Worm (Caenorhabditis elegans) whole organism, L4 larva: Measurements from ENCODE around the gene clec-79.
"Not testable (repeated sequence)": the region's sequence is repeated elsewhere in the genome, so short reads cannot be mapped to it uniquely, and the experiment has no call there.

ENCODE experiments used
- F26F4.8 ChIP-seq: fragments of 200-800 bp; sonication (Bioruptor generic); conservative IDR thresholded peaks from 2 replicates; pipeline ENCODE4 v1.3.6; 2022; ENCODE audit warnings: missing genetic modification characterization, missing compliant biosample characterization
- F37D6.2 ChIP-seq: sonication (generic microtip); optimal IDR thresholded peaks from 2 replicates; lab custom pipeline; 2016; ENCODE audit warnings: mild to moderate bottlenecking, missing genetic modification characterization, missing compliant biosample characterization
- T26A8.4 ChIP-seq: fragments of 200-800 bp; sonication (Bioruptor generic); IDR thresholded peaks from 2 replicates; pipeline ENCODE4 v1.3.6; 2022; ENCODE audit warnings: missing genetic modification characterization, missing compliant biosample characterization
- Y48G9A.11 ChIP-seq: fragments of 200-800 bp; sonication (Bioruptor generic); IDR thresholded peaks from 2 replicates; pipeline ENCODE4 v1.3.6; 2022; ENCODE audit warnings: missing genetic modification reagents, missing genetic modification characterization, missing compliant biosample characterization
- Y75B8A.6 ChIP-seq: fragments of 200-800 bp; sonication (Bioruptor generic); IDR thresholded peaks from 2 replicates; pipeline ENCODE4 v1.3.6; 2022; ENCODE audit warnings: missing genetic modification reagents, missing genetic modification characterization, missing compliant biosample characterization
- aha-1 ChIP-seq: fragments of 150-350 bp; peaks from one replicate; lab custom pipeline; 2014; ENCODE audit warnings: missing biosample characterization, missing genetic modification characterization
- aly-2 ChIP-seq: sonication (generic microtip); optimal IDR thresholded peaks from 2 replicates; lab custom pipeline; 2018; ENCODE audit warnings: missing biosample characterization, missing genetic modification characterization
- attf-4 ChIP-seq: sonication (generic microtip); optimal IDR thresholded peaks from 3 replicates; lab custom pipeline; 2017; ENCODE audit warnings: missing biosample characterization, missing genetic modification characterization
- ceh-20 ChIP-seq: fragments of 200-800 bp; sonication (Bioruptor generic); IDR thresholded peaks from 2 replicates; pipeline ENCODE4 v1.3.6; 2022; ENCODE audit warnings: missing genetic modification reagents, missing genetic modification characterization, missing compliant biosample characterization
- daf-16 ChIP-seq, 3 experiments: sonication (generic microtip); optimal IDR thresholded peaks; 2 replicates each; lab custom pipeline; 2016 to 2017; ENCODE audit warnings: missing genetic modification characterization in 3 of 3, missing genetic modification reagents in 3 of 3, mild to moderate bottlenecking in 2 of 3, missing compliant biosample characterization in 2 of 3, missing biosample characterization in 1 of 3, moderate library complexity in 1 of 3
- daf-8 ChIP-seq: fragments of 200-800 bp; sonication (Bioruptor generic); IDR thresholded peaks from 2 replicates; pipeline ENCODE4 v1.3.6; 2022; ENCODE audit warnings: missing genetic modification characterization, missing compliant biosample characterization
- dmd-6 ChIP-seq: fragments of 200-800 bp; sonication (Bioruptor generic); IDR thresholded peaks from 2 replicates; pipeline ENCODE4 v1.3.6; 2022; ENCODE audit warnings: missing genetic modification reagents, missing genetic modification characterization, missing compliant biosample characterization
- duxl-1 ChIP-seq: sonication (generic microtip); optimal IDR thresholded peaks from 2 replicates; lab custom pipeline; 2016; ENCODE audit warnings: mild to moderate bottlenecking, missing genetic modification characterization, moderate library complexity, missing compliant biosample characterization; ENCODE audit not compliant: poor library complexity
- egl-43 ChIP-seq: fragments of 200-800 bp; sonication (Bioruptor generic); IDR thresholded peaks from 2 replicates; pipeline ENCODE4 v1.3.6; 2022; ENCODE audit warnings: missing genetic modification reagents, missing genetic modification characterization, missing compliant biosample characterization
- hlh-11 ChIP-seq: fragments of 200-800 bp; sonication (Bioruptor generic); optimal IDR thresholded peaks from 2 replicates; lab custom pipeline; 2018; ENCODE audit warnings: mild to moderate bottlenecking, missing genetic modification characterization, missing compliant biosample characterization
- lim-7 ChIP-seq: fragments of 200-800 bp; sonication (Bioruptor generic); IDR thresholded peaks from 2 replicates; pipeline ENCODE4 v1.3.6; 2022; ENCODE audit warnings: missing genetic modification characterization, missing compliant biosample characterization
- lin-1 ChIP-seq: fragments of 200-800 bp; sonication (Bioruptor generic); IDR thresholded peaks from 2 replicates; pipeline ENCODE4 v1.3.6; 2022; ENCODE audit warnings: missing genetic modification reagents, missing genetic modification characterization, missing compliant biosample characterization
- lin-15B ChIP-seq: fragments of 150-350 bp; sonication (generic microtip); optimal IDR thresholded peaks from 3 replicates; lab custom pipeline; 2014; ENCODE audit warnings: missing biosample characterization, missing genetic modification characterization
- lin-39 ChIP-seq: fragments of 150-350 bp; optimal IDR thresholded peaks from 2 replicates; lab custom pipeline; 2014; ENCODE audit warnings: missing biosample characterization, missing genetic modification reagents, missing genetic modification characterization
- lsy-2 ChIP-seq, 2 experiments: fragments of 150-350 bp in 1 of 2; sonication (generic microtip) in 1 of 2; optimal IDR thresholded peaks; 2 replicates each; lab custom pipeline; 2014 to 2017; ENCODE audit warnings: missing biosample characterization in 2 of 2, missing genetic modification characterization in 2 of 2
- mdl-1 ChIP-seq, 2 experiments: fragments of 150-350 bp in 1 of 2; sonication (generic microtip) in 1 of 2; optimal IDR thresholded peaks; 2 replicates each; lab custom pipeline; 2014 to 2017; ENCODE audit warnings: missing biosample characterization in 2 of 2, missing genetic modification characterization in 2 of 2
- mxl-3 ChIP-seq: fragments of 200-800 bp; sonication (Bioruptor generic); optimal IDR thresholded peaks from 2 replicates; lab custom pipeline; 2018; ENCODE audit warnings: mild to moderate bottlenecking, missing genetic modification characterization, missing compliant biosample characterization
- nhr-28 ChIP-seq: fragments of 150-350 bp; optimal IDR thresholded peaks from 2 replicates; lab custom pipeline; 2014; ENCODE audit warnings: missing biosample characterization, missing genetic modification characterization
- nhr-42 ChIP-seq: fragments of 200-800 bp; sonication (Bioruptor generic); IDR thresholded peaks from 2 replicates; pipeline ENCODE4 v1.3.6; 2022; ENCODE audit warnings: missing genetic modification characterization, missing compliant biosample characterization
- nhr-48 ChIP-seq: sonication (generic microtip); optimal IDR thresholded peaks from 2 replicates; lab custom pipeline; 2016; ENCODE audit warnings: mild to moderate bottlenecking, missing genetic modification characterization, missing compliant biosample characterization
- nhr-77 ChIP-seq: fragments of 150-350 bp; optimal IDR thresholded peaks from 2 replicates; lab custom pipeline; 2014; ENCODE audit warnings: missing biosample characterization, missing genetic modification characterization
- php-3 ChIP-seq: fragments of 200-800 bp; sonication (Bioruptor generic); IDR thresholded peaks from 2 replicates; pipeline ENCODE4 v1.3.6; 2022; ENCODE audit warnings: missing genetic modification reagents, missing genetic modification characterization, missing compliant biosample characterization
- pqm-1 ChIP-seq: sonication (generic microtip); optimal IDR thresholded peaks from 2 replicates; lab custom pipeline; 2017; ENCODE audit warnings: missing biosample characterization, missing genetic modification characterization
- saeg-2 ChIP-seq: fragments of 200-800 bp; sonication (Bioruptor generic); IDR thresholded peaks from 2 replicates; pipeline ENCODE4 v1.3.6; 2022; ENCODE audit warnings: missing genetic modification reagents, missing genetic modification characterization, missing compliant biosample characterization
- set-16 ChIP-seq: fragments of 200-800 bp; sonication (Bioruptor generic); IDR thresholded peaks from 2 replicates; pipeline ENCODE4 v1.3.6; 2022; ENCODE audit warnings: missing genetic modification reagents, missing genetic modification characterization, missing compliant biosample characterization
- snpc-1.2 ChIP-seq: fragments of 200-800 bp; sonication (Bioruptor generic); IDR thresholded peaks from 2 replicates; pipeline ENCODE4 v1.3.6; 2022; ENCODE audit warnings: missing genetic modification reagents, missing genetic modification characterization, missing compliant biosample characterization
- tra-1 ChIP-seq: fragments of 200-800 bp; sonication (Bioruptor generic); IDR thresholded peaks from 2 replicates; pipeline ENCODE4 v1.3.6; 2022; ENCODE audit warnings: missing genetic modification reagents, missing genetic modification characterization, missing compliant biosample characterization
- unc-62 ChIP-seq, 3 experiments: fragments of 150-350 bp in 1 of 3; sonication (generic microtip); optimal IDR thresholded peaks in 2 of 3; peaks in 1 of 3; 1 replicate in 1 of 3; 2 replicates in 2 of 3; lab custom pipeline; 2014 to 2017; ENCODE audit warnings: missing biosample characterization in 3 of 3, missing genetic modification characterization in 3 of 3, missing genetic modification reagents in 3 of 3, missing genotype in 1 of 3

clec-79 gene

DNA sequence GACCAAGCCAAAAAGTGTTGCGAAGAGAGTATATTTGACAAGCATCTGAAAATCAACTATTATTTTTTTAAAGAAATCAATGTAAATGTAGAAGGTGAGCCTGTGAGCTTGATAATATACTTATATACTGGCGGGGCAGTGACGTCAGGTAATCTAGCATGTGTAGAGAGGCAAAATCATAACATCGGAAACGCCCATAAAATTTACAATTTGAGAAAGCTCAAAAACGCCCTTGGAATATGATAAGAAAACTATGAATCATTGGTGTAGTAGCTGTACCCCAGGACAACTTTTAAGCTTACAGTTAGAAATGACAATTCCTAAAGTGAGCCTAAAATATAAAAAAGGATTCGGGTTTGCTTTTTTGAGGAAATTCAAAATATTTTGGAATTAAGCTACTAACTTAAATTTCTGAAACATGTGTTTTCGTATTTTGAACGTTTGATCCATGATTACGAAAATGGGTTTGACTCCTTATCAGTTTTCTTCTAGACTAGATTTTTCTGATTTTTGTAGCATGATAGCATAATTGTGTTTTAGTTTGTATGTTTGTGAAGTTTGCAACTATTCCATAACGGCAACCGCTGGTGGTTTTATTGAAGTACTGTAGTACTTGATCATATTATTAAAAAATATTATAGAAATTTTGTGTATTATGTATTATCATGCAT, 31.4 kb upstream of the clec-79 start, which contains the start of gene clec-174 (continued):
- no peak for TF ChIP-seq T26A8.4 (GFP tag; lab: Robert Waterston, UW)
- no peak for TF ChIP-seq saeg-2
- TF ChIP-seq duxl-1 (tag; lab: Kevin White, UChicago), result no peak
- no peak for TF ChIP-seq mdl-1 (tag; optimal IDR thresholded peaks at IDR 0.05; lab: Kevin White, UChicago)
- TF ChIP-seq F26F4.8 (GFP tag; lab: Robert Waterston, UW), result no peak
- no peak for TF ChIP-seq attf-4 (tag; lab: Kevin White, UChicago)
- peak in 1 of 2 experiments; percentile 35 for TF ChIP-seq unc-62 (GFP tag; optimal IDR thresholded peaks at IDR 0.05 in 1 of 2; lab: Kevin White, UChicago)
- TF ChIP-seq unc-62 (tag; optimal IDR thresholded peaks at IDR 0.05; lab: Kevin White, UChicago), result no peak
- TF ChIP-seq lin-15B (tag; lab: Kevin White, UChicago), result no peak
- peak; percentile 87 for TF ChIP-seq aha-1 (tag; lab: Kevin White, UChicago)
- TF ChIP-seq lin-39 (tag; lab: Kevin White, UChicago), result no peak
- TF ChIP-seq php-3 (GFP tag; lab: Robert Waterston, UW), result no peak
- TF ChIP-seq daf-8 (GFP tag; lab: Robert Waterston, UW), result no peak
- TF ChIP-seq aly-2 (tag; lab: Kevin White, UChicago), result no peak
- TF ChIP-seq nhr-48 (tag; lab: Kevin White, UChicago), result no peak

- TF ChIP-seq lim-7 (GFP tag; lab: Robert Waterston, UW) (no peak), ceh-20 (no peak), aly-2 (tag; lab: Kevin White, UChicago) (no peak), F37D6.2 (tag; lab: Kevin White, UChicago) (no peak)
Measured at ce11 chrIV:3943003-3943402, 30.1 kb upstream of the clec-79 start, which contains the start of gene Y46C8AL.11. Gene Y46C8AL.11, plus strand, starts transcription at chrIV:3943303.

- TF ChIP-seq daf-16 (GFP tag; optimal IDR thresholded peaks at IDR 0.05; lab: Kevin White, UChicago), result no peak
- TF ChIP-seq daf-16 (tag; optimal IDR thresholded peaks at IDR 0.05; lab: Kevin White, UChicago), result peak; percentile 97
- TF ChIP-seq mxl-3, result peak; percentile 5
- TF ChIP-seq nhr-28 (tag; lab: Kevin White, UChicago), result peak; percentile 99
- TF ChIP-seq unc-62 (GFP tag; optimal IDR thresholded peaks at IDR 0.05 in 1 of 2; lab: Kevin White, UChicago), result peak in 1 of 2 experiments; percentile 51
- no peak for TF ChIP-seq unc-62 (tag; optimal IDR thresholded peaks at IDR 0.05; lab: Kevin White, UChicago)
- TF ChIP-seq nhr-42 (GFP tag; lab: Robert Waterston, UW), result no peak
- TF ChIP-seq php-3 (GFP tag; lab: Robert Waterston, UW), result peak; percentile 34; the same call in 1 of the 2 replicates
- TF ChIP-seq pqm-1 (tag; lab: Kevin White, UChicago), result peak; percentile 98
- TF ChIP-seq Y75B8A.6 (GFP tag; lab: Robert Waterston, UW), result 0 out of 2 replicates have a peak, but pooled peaks have one; percentile 7
- peak in 1 of 2 experiments; percentile 50 for TF ChIP-seq mdl-1 (tag; optimal IDR thresholded peaks at IDR 0.05; lab: Kevin White, UChicago)
- TF ChIP-seq hlh-11 (tag; lab: Kevin White, UChicago), result peak; percentile 66
- 0 out of 2 replicates have a peak, but pooled peaks have one; percentile 31 for TF ChIP-seq tra-1 (GFP tag; lab: Robert Waterston, UW)
- no peak for TF ChIP-seq ceh-20
- TF ChIP-seq lin-1 (GFP tag; lab: Robert Waterston, UW), result peak; percentile 49; the same call in 1 of the 2 replicates
- no peak for TF ChIP-seq lsy-2 (tag; optimal IDR thresholded peaks at IDR 0.05; lab: Kevin White, UChicago)
- peak; percentile 92 for TF ChIP-seq dmd-6 (GFP tag; lab: Robert Waterston, UW)
- peak; percentile 88 for TF ChIP-seq nhr-77 (tag; lab: Kevin White, UChicago)
- no peak for TF ChIP-seq F26F4.8 (GFP tag; lab: Robert Waterston, UW)
- TF ChIP-seq, all 104 proteins: peak for 13
Measured at ce11 chrIV:3944459-3944858, 28.7 kb upstream of the clec-79 start, which contains the start of gene clec-72. Gene clec-72, plus strand, starts transcription at chrIV:3944816.

DNA sequence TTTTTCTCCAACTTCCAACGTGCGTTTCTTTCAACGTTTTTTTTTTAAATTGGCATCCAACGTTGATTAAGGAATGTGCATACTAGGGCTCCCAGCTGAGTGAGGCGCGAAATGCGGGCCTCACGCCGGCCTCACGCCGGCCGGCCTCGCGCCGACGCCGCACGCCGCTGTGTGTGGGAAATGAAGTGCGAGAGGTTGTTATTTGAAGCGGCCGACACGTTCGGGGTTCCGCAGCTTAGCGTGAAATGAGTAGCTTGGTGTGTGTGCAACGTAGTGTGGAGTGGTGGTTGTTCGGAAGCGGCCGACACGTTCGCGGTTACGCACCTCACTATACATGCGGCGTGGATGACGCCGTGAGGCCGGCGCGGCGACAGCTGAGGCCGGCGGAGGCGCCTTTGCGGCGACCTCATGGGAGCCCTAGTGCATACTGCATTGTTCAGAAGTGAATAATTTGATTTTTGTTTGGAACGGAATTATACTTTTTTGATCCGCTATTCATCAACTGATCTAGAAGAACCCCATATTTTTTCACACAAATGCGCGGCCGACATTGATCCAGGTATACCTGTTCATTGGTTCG, 25.7 kb upstream of the clec-79 start:
- TF ChIP-seq set-16, result peak; percentile 92
- TF ChIP-seq unc-62 (GFP tag; optimal IDR thresholded peaks at IDR 0.05 in 1 of 2; lab: Kevin White, UChicago), result peak in 1 of 2 experiments; percentile 52
- TF ChIP-seq unc-62 (tag; optimal IDR thresholded peaks at IDR 0.05; lab: Kevin White, UChicago), result not testable (repeated sequence)
- TF ChIP-seq egl-43, result peak; percentile 48; the same call in 1 of the 2 replicates
- 0 out of 2 replicates have a peak, but pooled peaks have one; percentile 6 for TF ChIP-seq Y48G9A.11 (GFP tag; lab: Robert Waterston, UW)
- TF ChIP-seq snpc-1.2, result 0 out of 2 replicates have a peak, but pooled peaks have one; percentile 40
